Worm (Caenorhabditis elegans) whole organism, mixed stage, embryonic: Measurements from ENCODE around the gene tin-10.

Source experiments
- elt-3 ChIP-seq: fragments of 150-350 bp; optimal IDR thresholded peaks from 2 replicates; lab custom pipeline; 2014; ENCODE audit warnings: missing biosample characterization, missing genetic modification characterization
- nhr-237 ChIP-seq: fragments of 150-350 bp; optimal IDR thresholded peaks from 2 replicates; lab custom pipeline; 2014; ENCODE audit warnings: missing biosample characterization, missing genetic modification characterization
- unc-62 ChIP-seq: fragments of 150-350 bp; optimal IDR thresholded peaks from 2 replicates; lab custom pipeline; 2014; ENCODE audit warnings: missing biosample characterization, missing genetic modification reagents, missing genetic modification characterization
- ztf-11 ChIP-seq: fragments of 150-350 bp; optimal IDR thresholded peaks from 2 replicates; lab custom pipeline; 2014; ENCODE audit warnings: missing biosample characterization, missing genetic modification characterization

DNA sequence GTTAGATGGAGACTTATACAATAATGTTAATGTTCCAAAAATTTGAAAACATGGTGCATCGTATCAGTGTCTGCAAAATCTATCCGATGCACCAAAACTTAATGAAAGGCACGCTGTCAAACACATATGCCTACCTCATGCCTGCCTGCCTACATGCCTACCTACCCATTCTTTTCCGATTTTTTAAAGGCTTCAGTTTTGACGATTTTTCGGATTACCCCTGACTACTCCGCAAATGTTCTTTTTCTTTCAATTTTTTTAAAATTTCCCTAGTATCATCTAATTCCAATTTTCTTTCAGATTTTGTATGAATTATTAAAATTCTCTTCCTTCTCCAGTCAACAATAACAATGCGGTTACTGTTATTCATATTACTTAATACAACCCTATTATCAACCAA is 46.1 kb downstream of the tin-10 start, which contains the start of gene plr-1:
- no peak for TF ChIP-seq unc-62 (GFP tag; lab: Kevin White, UChicago)
- TF ChIP-seq ztf-11: no peak
- no peak for TF ChIP-seq elt-3 (tag; lab: Kevin White, UChicago)
- TF ChIP-seq nhr-237 (tag; lab: Kevin White, UChicago): no peak
